Fruit fly (Drosophila melanogaster) whole organism, embryonic: ENCODE results near the gene CG14219.

ENCODE experiments used
- CG4707 ChIP-seq: fragments of 200-800 bp; sonication (Bioruptor generic); optimal IDR thresholded peaks from 2 replicates; lab custom pipeline; 2018; ENCODE audit warnings: missing biosample characterization, mild to moderate bottlenecking, missing genetic modification characterization, moderate library complexity
- kay ChIP-seq: fragments of 200-800 bp; sonication (Bioruptor generic); optimal IDR thresholded peaks from 2 replicates; lab custom pipeline; 2016; ENCODE audit warnings: missing biosample characterization, missing genetic modification characterization

DNA sequence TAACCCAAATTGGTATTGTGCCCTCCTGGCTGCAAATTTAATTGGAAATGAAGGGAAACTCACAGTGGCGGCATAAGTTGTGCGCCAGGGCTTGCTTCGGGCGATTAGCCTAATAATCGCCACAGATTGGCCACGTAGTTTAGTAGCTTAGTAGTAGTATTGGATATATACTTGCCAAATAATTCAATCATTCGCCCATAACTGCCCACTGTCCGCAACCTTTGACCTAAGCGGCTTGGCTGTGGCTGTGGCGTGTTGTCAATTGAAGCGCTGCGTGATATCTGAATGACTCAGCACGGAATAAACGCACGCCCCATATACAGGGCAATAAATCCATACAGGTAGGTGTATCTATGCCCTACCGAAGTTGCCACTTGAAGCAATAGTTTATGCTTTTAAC is 17.0 kb upstream of the CG14219 start:
- TF ChIP-seq CG4707 (GFP tag; lab: Kevin White, UChicago) = no peak
- no peak for TF ChIP-seq kay
